Worm (Caenorhabditis elegans) whole organism, L1 larva: ENCODE data around the gene C44B9.2.
A peak's percentile ranks its signal among the peaks of the same experiment; 100 is the strongest.

Experiments
- C34B4.2 ChIP-seq: sonication (generic microtip); optimal IDR thresholded peaks from 2 replicates; lab custom pipeline; 2017; ENCODE audit warnings: mild to moderate bottlenecking, missing genetic modification characterization, missing compliant biosample characterization
- F16B12.6 ChIP-seq: fragments of 150-350 bp; optimal IDR thresholded peaks from 2 replicates; lab custom pipeline; 2014; ENCODE audit warnings: missing biosample characterization, missing genetic modification characterization
- alr-1 ChIP-seq: fragments of 200-800 bp; sonication (Bioruptor generic); optimal IDR thresholded peaks from 2 replicates; lab custom pipeline; 2018; ENCODE audit warnings: borderline replicate concordance, mild to moderate bottlenecking, missing genetic modification characterization, missing compliant biosample characterization
- blmp-1 ChIP-seq: fragments of 150-350 bp; optimal IDR thresholded peaks from 2 replicates; lab custom pipeline; 2014; ENCODE audit warnings: missing biosample characterization, missing genetic modification characterization
- ceh-63 ChIP-seq: fragments of 200-800 bp; sonication (Bioruptor generic); optimal IDR thresholded peaks from 2 replicates; lab custom pipeline; 2018; ENCODE audit warnings: mild to moderate bottlenecking, missing genetic modification characterization, missing compliant biosample characterization
- ceh-82 ChIP-seq, 3 experiments: fragments of 150-350 bp in 1 of 3; sonication (generic microtip) in 2 of 3; optimal IDR thresholded peaks; 2 replicates each; lab custom pipeline; 2014 to 2017; ENCODE audit warnings: missing biosample characterization in 3 of 3, missing genetic modification characterization in 3 of 3
- ceh-88 ChIP-seq: fragments of 200-800 bp; sonication (Bioruptor generic); IDR thresholded peaks from 2 replicates; pipeline ENCODE4 v1.3.6; 2022; ENCODE audit warnings: missing genetic modification characterization, missing compliant biosample characterization
- dpl-1 ChIP-seq, 3 experiments: fragments of 150-350 bp in 2 of 3; sonication (generic microtip) in 1 of 3; optimal IDR thresholded peaks; 2 replicates each; lab custom pipeline; 2014 to 2017; ENCODE audit warnings: missing biosample characterization in 3 of 3, missing genetic modification characterization in 3 of 3, missing genetic modification reagents in 3 of 3
- dsc-1 ChIP-seq: sonication (generic microtip); optimal IDR thresholded peaks from 2 replicates; lab custom pipeline; 2016; ENCODE audit warnings: mild to moderate bottlenecking, missing genetic modification characterization, missing compliant biosample characterization
- efl-3 ChIP-seq: fragments of 200-800 bp; sonication (Bioruptor generic); optimal IDR thresholded peaks from 2 replicates; lab custom pipeline; 2018; ENCODE audit warnings: mild to moderate bottlenecking, missing genetic modification characterization, missing compliant biosample characterization
- elt-2 ChIP-seq: sonication (generic microtip); optimal IDR thresholded peaks from 2 replicates; lab custom pipeline; 2016; ENCODE audit warnings: missing genetic modification characterization, mild to moderate bottlenecking, inconsistent platforms, missing compliant biosample characterization, missing genetic modification reagents
- elt-3 ChIP-seq, 6 experiments: fragments of 150-350 bp in 1 of 6; sonication (generic microtip); optimal IDR thresholded peaks; 2 replicates each; lab custom pipeline; 2017 to 2018; ENCODE audit warnings: missing biosample characterization in 6 of 6, missing genetic modification characterization in 6 of 6, inconsistent platforms in 1 of 6
- ets-5 ChIP-seq: fragments of 200-800 bp; sonication (Bioruptor generic); IDR thresholded peaks from 2 replicates; pipeline ENCODE4 v1.3.6; 2022; ENCODE audit warnings: missing genetic modification characterization, missing compliant biosample characterization
- fkh-4 ChIP-seq: sonication (generic microtip); optimal IDR thresholded peaks from 2 replicates; lab custom pipeline; 2016; ENCODE audit warnings: missing compliant biosample characterization, missing genetic modification characterization, borderline replicate concordance
- fkh-8 ChIP-seq: sonication (generic microtip); optimal IDR thresholded peaks from 2 replicates; lab custom pipeline; 2016; ENCODE audit warnings: mild to moderate bottlenecking, missing genetic modification characterization, missing compliant biosample characterization
- fos-1 ChIP-seq: fragments of 150-350 bp; optimal IDR thresholded peaks from 2 replicates; lab custom pipeline; 2014; ENCODE audit warnings: missing biosample characterization, missing genetic modification characterization
- hlh-17 ChIP-seq: fragments of 200-800 bp; sonication (Bioruptor generic); optimal IDR thresholded peaks from 2 replicates; lab custom pipeline; 2018; ENCODE audit warnings: missing genetic modification characterization, mild to moderate bottlenecking, missing compliant biosample characterization, moderate library complexity, borderline replicate concordance
- hlh-4 ChIP-seq: sonication (generic microtip); optimal IDR thresholded peaks from 2 replicates; lab custom pipeline; 2016; ENCODE audit warnings: mild to moderate bottlenecking, missing genetic modification characterization, missing compliant biosample characterization
- hpl-2 ChIP-seq: fragments of 150-350 bp; optimal IDR thresholded peaks from 2 replicates; lab custom pipeline; 2014; ENCODE audit warnings: missing biosample characterization, missing genetic modification reagents, missing genetic modification characterization
- isw-1 ChIP-seq: fragments of 200-800 bp; sonication (Bioruptor generic); IDR thresholded peaks from 2 replicates; pipeline ENCODE4 v1.3.6; 2022; ENCODE audit warnings: missing genetic modification characterization, missing compliant biosample characterization
- jun-1 ChIP-seq: fragments of 150-350 bp; optimal IDR thresholded peaks from 2 replicates; lab custom pipeline; 2014; ENCODE audit warnings: missing biosample characterization, missing genetic modification reagents, missing genetic modification characterization
- lin-13 ChIP-seq: fragments of 150-350 bp; optimal IDR thresholded peaks from 2 replicates; lab custom pipeline; 2014; ENCODE audit warnings: missing biosample characterization, missing genetic modification reagents, missing genetic modification characterization
- mab-9 ChIP-seq: fragments of 200-800 bp; sonication (Bioruptor generic); IDR thresholded peaks from 2 replicates; pipeline ENCODE4 v1.3.6; 2022; ENCODE audit warnings: missing genetic modification reagents, missing genetic modification characterization, missing compliant biosample characterization
- mdl-1 ChIP-seq, 2 experiments: fragments of 150-350 bp; optimal IDR thresholded peaks; 2 replicates each; lab custom pipeline; 2014 to 2017; ENCODE audit warnings: missing biosample characterization in 2 of 2, missing genetic modification characterization in 2 of 2, inconsistent platforms in 1 of 2
- mef-2 ChIP-seq: fragments of 150-350 bp; optimal IDR thresholded peaks from 2 replicates; lab custom pipeline; 2014; ENCODE audit warnings: missing biosample characterization, missing genetic modification characterization
- mep-1 ChIP-seq: fragments of 150-350 bp; optimal IDR thresholded peaks from 2 replicates; lab custom pipeline; 2014; ENCODE audit warnings: missing biosample characterization, missing genetic modification characterization
- nhr-11 ChIP-seq: fragments of 150-350 bp; optimal IDR thresholded peaks from 2 replicates; lab custom pipeline; 2014; ENCODE audit warnings: missing biosample characterization, missing genetic modification characterization
- nhr-12 ChIP-seq: sonication (generic microtip); optimal IDR thresholded peaks from 2 replicates; lab custom pipeline; 2017; ENCODE audit warnings: missing biosample characterization, missing genetic modification characterization
- nhr-19 ChIP-seq: fragments of 200-800 bp; sonication (Bioruptor generic); conservative IDR thresholded peaks from 2 replicates; pipeline ENCODE4 v1.3.6; 2022; ENCODE audit warnings: missing genetic modification characterization, missing compliant biosample characterization
- nhr-20 ChIP-seq: sonication (generic microtip); optimal IDR thresholded peaks from 2 replicates; lab custom pipeline; 2016; ENCODE audit warnings: mild to moderate bottlenecking, missing genetic modification characterization, missing compliant biosample characterization
- nhr-28 ChIP-seq: fragments of 150-350 bp; optimal IDR thresholded peaks from 2 replicates; lab custom pipeline; 2014; ENCODE audit warnings: missing biosample characterization, missing genetic modification characterization
- nhr-71 ChIP-seq: sonication (generic microtip); optimal IDR thresholded peaks from 2 replicates; lab custom pipeline; 2016; ENCODE audit warnings: mild to moderate bottlenecking, missing genetic modification characterization, moderate library complexity, missing compliant biosample characterization
- nhr-76 ChIP-seq: sonication (generic microtip); optimal IDR thresholded peaks from 2 replicates; lab custom pipeline; 2017; ENCODE audit warnings: missing biosample characterization, missing genetic modification characterization
- nhr-84 ChIP-seq: sonication (generic microtip); optimal IDR thresholded peaks from 2 replicates; lab custom pipeline; 2017; ENCODE audit warnings: missing biosample characterization, missing genetic modification characterization
- nhr-90 ChIP-seq: sonication (generic microtip); optimal IDR thresholded peaks from 2 replicates; lab custom pipeline; 2016; ENCODE audit warnings: mild to moderate bottlenecking, missing genetic modification characterization, missing compliant biosample characterization; ENCODE audit not compliant: poor library complexity
- pag-3 ChIP-seq: sonication (generic microtip); optimal IDR thresholded peaks from 2 replicates; lab custom pipeline; 2017; ENCODE audit warnings: missing genetic modification characterization, mild to moderate bottlenecking, missing compliant biosample characterization, antibody characterized with exemption, borderline replicate concordance; ENCODE audit not compliant: insufficient read depth
- pax-3 ChIP-seq: fragments of 200-800 bp; sonication (Bioruptor generic); optimal IDR thresholded peaks from 2 replicates; lab custom pipeline; 2018; ENCODE audit warnings: mild to moderate bottlenecking, missing genetic modification characterization, moderate library complexity, missing compliant biosample characterization
- pqm-1 ChIP-seq: sonication (generic microtip); optimal IDR thresholded peaks from 3 replicates; lab custom pipeline; 2017; ENCODE audit warnings: missing biosample characterization, missing genetic modification characterization
- skn-1 ChIP-seq: fragments of 150-350 bp; optimal IDR thresholded peaks from 2 replicates; lab custom pipeline; 2014; ENCODE audit warnings: missing biosample characterization, missing genetic modification characterization
- snu-23 ChIP-seq: sonication (generic microtip); optimal IDR thresholded peaks from 2 replicates; lab custom pipeline; 2016; ENCODE audit warnings: missing genetic modification characterization, missing compliant biosample characterization
- swsn-7 ChIP-seq: sonication (generic microtip); optimal IDR thresholded peaks from 2 replicates; lab custom pipeline; 2016; ENCODE audit warnings: missing genetic modification characterization, missing compliant biosample characterization
- tlp-1 ChIP-seq: fragments of 150-350 bp; optimal IDR thresholded peaks from 2 replicates; lab custom pipeline; 2014; ENCODE audit warnings: missing biosample characterization, missing genetic modification characterization
- unc-30 ChIP-seq: sonication (generic microtip); optimal IDR thresholded peaks from 2 replicates; lab custom pipeline; 2017; ENCODE audit warnings: missing biosample characterization, missing genetic modification characterization
- unc-62 ChIP-seq: fragments of 150-350 bp; optimal IDR thresholded peaks from 2 replicates; lab custom pipeline; 2014; ENCODE audit warnings: missing biosample characterization, missing genetic modification reagents, missing genetic modification characterization
- unc-86 ChIP-seq: sonication (generic microtip); optimal IDR thresholded peaks from 2 replicates; lab custom pipeline; 2016; ENCODE audit warnings: missing genetic modification characterization, missing compliant biosample characterization
- unc-98 ChIP-seq: fragments of 200-800 bp; sonication (Bioruptor generic); IDR thresholded peaks from 2 replicates; pipeline ENCODE4 v1.3.6; 2022; ENCODE audit warnings: missing genetic modification characterization, missing compliant biosample characterization
- xbp-1 ChIP-seq: sonication (generic microtip); optimal IDR thresholded peaks from 2 replicates; lab custom pipeline; 2016; ENCODE audit warnings: missing genetic modification characterization, missing compliant biosample characterization
- ztf-11 ChIP-seq, 2 experiments: sonication (generic microtip); optimal IDR thresholded peaks; 2 replicates each; lab custom pipeline; 2016 to 2017; ENCODE audit warnings: missing genetic modification characterization in 2 of 2, missing biosample characterization in 1 of 2, missing compliant biosample characterization in 1 of 2

Gene C44B9.2

DNA sequence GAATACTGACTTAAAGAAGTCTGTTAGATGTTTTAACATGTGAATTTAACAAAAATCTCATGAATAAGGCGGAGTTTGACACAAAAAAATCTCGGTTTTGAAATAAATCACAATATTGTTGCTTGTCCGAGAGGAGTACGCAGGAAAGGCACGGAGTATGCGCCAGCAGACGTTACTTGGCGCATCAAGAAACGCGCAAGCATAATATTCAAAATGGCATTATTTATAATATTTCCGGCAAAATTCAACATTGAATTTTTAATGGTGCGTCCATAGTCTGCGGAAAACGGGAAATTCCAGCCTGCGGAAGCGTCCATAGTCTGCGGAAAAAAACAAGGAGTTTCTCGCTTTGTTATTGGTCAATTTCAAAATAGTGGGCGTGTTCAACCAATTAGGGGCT lies 30.4 kb upstream of the C44B9.2 start, which contains the start of gene pde-12 (continued):
- TF ChIP-seq dpl-1 (GFP tag; optimal IDR thresholded peaks at IDR 0.05; lab: Kevin White, UChicago) (peak; percentile 77 to 88 (median 87)), nhr-71 (tag; lab: Kevin White, UChicago) (peak; percentile 95), hlh-4 (no peak), unc-62 (GFP tag; lab: Kevin White, UChicago) (no peak), elt-2 (tag; lab: Kevin White, UChicago) (peak; percentile 77), tlp-1 (tag; lab: Kevin White, UChicago) (no peak), blmp-1 (tag; lab: Kevin White, UChicago) (peak; percentile 71), lin-13 (peak; percentile 80), mef-2 (no peak), hlh-17 (GFP tag; lab: Kevin White, UChicago) (no peak), unc-30 (tag; lab: Kevin White, UChicago) (no peak), nhr-20 (tag; lab: Kevin White, UChicago) (peak; percentile 91), ceh-88 (GFP tag; lab: Robert Waterston, UW) (peak; percentile 74)

- TF ChIP-seq fkh-4 (tag; lab: Kevin White, UChicago) (peak; percentile 75), skn-1 (tag; lab: Kevin White, UChicago) (peak; percentile 84), dsc-1 (tag; lab: Kevin White, UChicago) (peak; percentile 98), unc-30 (tag; lab: Kevin White, UChicago) (peak; percentile 79), pqm-1 (tag; lab: Kevin White, UChicago) (no peak), nhr-11 (tag; lab: Kevin White, UChicago) (peak; percentile 89), nhr-20 (tag; lab: Kevin White, UChicago) (peak; percentile 95), swsn-7 (peak; percentile 97), elt-3 (tag; optimal IDR thresholded peaks at IDR 0.05; lab: Kevin White, UChicago) (peak in 4 of 6 experiments; percentile 10 to 92 (median 72)), alr-1 (tag; lab: Kevin White, UChicago) (no peak), nhr-71 (tag; lab: Kevin White, UChicago) (peak; percentile 97), ztf-11 (tag; optimal IDR thresholded peaks at IDR 0.05; lab: Kevin White, UChicago) (peak in 1 of 2 experiments; percentile 90), ceh-63 (GFP tag; lab: Kevin White, UChicago) (no peak), jun-1 (tag; lab: Kevin White, UChicago) (peak; percentile 94), hlh-17 (GFP tag; lab: Kevin White, UChicago) (no peak), mab-9 (GFP tag; lab: Robert Waterston, UW) (peak; percentile 91), hlh-4 (no peak), dpl-1 (GFP tag; optimal IDR thresholded peaks at IDR 0.05; lab: Kevin White, UChicago) (peak; percentile 92 to 96 (median 93)), mep-1 (peak; percentile 98), pag-3 (tag; lab: Kevin White, UChicago) (peak; percentile 9), ets-5 (GFP tag; lab: Robert Waterston, UW) (0 out of 2 replicates have a peak, but pooled peaks have one; percentile 80), lin-13 (peak; percentile 93), fos-1 (tag; lab: Kevin White, UChicago) (peak; percentile 94), nhr-12 (tag; lab: Kevin White, UChicago) (no peak), C34B4.2 (tag; lab: Kevin White, UChicago) (peak; percentile 66), mdl-1 (tag; optimal IDR thresholded peaks at IDR 0.05; lab: Kevin White, UChicago) (peak in 1 of 2 experiments; percentile 86), nhr-28 (no peak), snu-23 (GFP tag; lab: Kevin White, UChicago) (peak; percentile 99), nhr-76 (tag; lab: Kevin White, UChicago) (peak; percentile 43), efl-3 (GFP tag; lab: Kevin White, UChicago) (peak; percentile 80), elt-2 (tag; lab: Kevin White, UChicago) (peak; percentile 84), nhr-90 (tag; lab: Kevin White, UChicago) (peak; percentile 97), fkh-8 (peak; percentile 94), unc-86 (peak; percentile 96), isw-1 (GFP tag; lab: Robert Waterston, UW) (peak; percentile 94), hpl-2 (peak; percentile 78), unc-98 (GFP tag; lab: Robert Waterston, UW) (0 out of 2 replicates have a peak, but pooled peaks have one; percentile 32), nhr-84 (tag; lab: Kevin White, UChicago) (no peak), ceh-82 (tag; optimal IDR thresholded peaks at IDR 0.05; lab: Kevin White, UChicago) (peak; percentile 95 to 96 (median 96)), unc-62 (GFP tag; lab: Kevin White, UChicago) (peak; percentile 5), blmp-1 (tag; lab: Kevin White, UChicago) (peak; percentile 81), F16B12.6 (tag; lab: Kevin White, UChicago) (peak; percentile 75), xbp-1 (tag; lab: Kevin White, UChicago) (peak; percentile 97), pax-3 (tag; lab: Kevin White, UChicago) (peak; percentile 89), nhr-19 (peak; percentile 94)
Observed at ce11 chrIII:10848858-10849257, 26.4 kb upstream of the C44B9.2 start, which contains the start of the genes fbxb-85 and hex-3. TSS of gene fbxb-85 (minus strand) at chrIII:10848963. TSS of gene hex-3 (plus strand) at chrIII:10849222.
